Worm (Caenorhabditis elegans) whole organism, L2 larva: ENCODE measurements around the gene K01A11.1.

Experiments
- C34F6.9 ChIP-seq: fragments of 150-350 bp; optimal IDR thresholded peaks from 2 replicates; lab custom pipeline; 2014; ENCODE audit warnings: missing biosample characterization, missing genetic modification characterization
- F13H6.1 ChIP-seq: sonication (generic microtip); optimal IDR thresholded peaks from 2 replicates; lab custom pipeline; 2016; ENCODE audit warnings: missing genetic modification characterization, missing compliant biosample characterization
- R02D3.7 ChIP-seq: fragments of 150-350 bp; optimal IDR thresholded peaks from 2 replicates; lab custom pipeline; 2014; ENCODE audit warnings: missing biosample characterization, missing genetic modification characterization
- Y55F3AM.14 ChIP-seq: fragments of 200-800 bp; sonication (Bioruptor generic); optimal IDR thresholded peaks from 2 replicates; lab custom pipeline; 2018; ENCODE audit warnings: mild to moderate bottlenecking, missing genetic modification characterization, missing compliant biosample characterization
- ZK546.5 ChIP-seq: sonication (generic microtip); optimal IDR thresholded peaks from 2 replicates; lab custom pipeline; 2017; ENCODE audit warnings: missing biosample characterization, missing genetic modification characterization
- alr-1 ChIP-seq: fragments of 150-350 bp; optimal IDR thresholded peaks from 2 replicates; lab custom pipeline; 2014; ENCODE audit warnings: missing biosample characterization, missing genetic modification characterization
- aly-2 ChIP-seq: fragments of 150-350 bp; optimal IDR thresholded peaks from 2 replicates; lab custom pipeline; 2014; ENCODE audit warnings: missing biosample characterization, missing genetic modification characterization
- ama-1 ChIP-seq: fragments of 150-350 bp; optimal IDR thresholded peaks from 2 replicates; lab custom pipeline; 2018; ENCODE audit warnings: inconsistent platforms
- blmp-1 ChIP-seq: sonication (generic microtip); optimal IDR thresholded peaks from 2 replicates; lab custom pipeline; 2017; ENCODE audit warnings: missing genetic modification characterization, mild to moderate bottlenecking, missing compliant biosample characterization, antibody characterized with exemption, moderate library complexity; ENCODE audit not compliant: insufficient read depth
- ceh-16 ChIP-seq: fragments of 150-350 bp; optimal IDR thresholded peaks from 2 replicates; lab custom pipeline; 2014; ENCODE audit warnings: missing biosample characterization, missing genetic modification characterization
- ceh-82 ChIP-seq: fragments of 150-350 bp; optimal IDR thresholded peaks from 2 replicates; lab custom pipeline; 2014; ENCODE audit warnings: missing biosample characterization, missing genetic modification characterization
- crh-2 ChIP-seq: sonication (generic microtip); optimal IDR thresholded peaks from 2 replicates; lab custom pipeline; 2017; ENCODE audit warnings: missing biosample characterization, missing genetic modification characterization
- egl-27 ChIP-seq: sonication (generic microtip); optimal IDR thresholded peaks from 3 replicates; lab custom pipeline; 2017; ENCODE audit warnings: missing biosample characterization, missing genetic modification reagents, missing genetic modification characterization
- elt-1 ChIP-seq: fragments of 150-350 bp; optimal IDR thresholded peaks from 2 replicates; lab custom pipeline; 2014; ENCODE audit warnings: missing biosample characterization, missing genetic modification characterization
- elt-3 ChIP-seq: sonication (generic microtip); optimal IDR thresholded peaks from 2 replicates; lab custom pipeline; 2017; ENCODE audit warnings: missing biosample characterization, missing genetic modification characterization
- fos-1 ChIP-seq: fragments of 150-350 bp; optimal IDR thresholded peaks from 2 replicates; lab custom pipeline; 2014; ENCODE audit warnings: missing biosample characterization, missing genetic modification characterization
- gmeb-1 ChIP-seq: fragments of 150-350 bp; optimal IDR thresholded peaks from 2 replicates; lab custom pipeline; 2014; ENCODE audit warnings: missing biosample characterization, missing genetic modification characterization
- lin-11 ChIP-seq: fragments of 150-350 bp; sonication (generic microtip); optimal IDR thresholded peaks from 2 replicates; lab custom pipeline; 2014; ENCODE audit warnings: missing biosample characterization, missing genetic modification characterization, inconsistent platforms, mixed read lengths
- lin-13 ChIP-seq: fragments of 150-350 bp; optimal IDR thresholded peaks from 2 replicates; lab custom pipeline; 2014; ENCODE audit warnings: missing biosample characterization, missing genetic modification reagents, missing genetic modification characterization
- lin-39 ChIP-seq: fragments of 150-350 bp; optimal IDR thresholded peaks from 2 replicates; lab custom pipeline; 2014; ENCODE audit warnings: missing biosample characterization, missing genetic modification reagents, missing genetic modification characterization
- lsy-2 ChIP-seq, 2 experiments: fragments of 150-350 bp in 1 of 2; sonication (generic microtip) in 1 of 2; optimal IDR thresholded peaks; 2 replicates each; lab custom pipeline; 2014 to 2017; ENCODE audit warnings: missing biosample characterization in 2 of 2, missing genetic modification characterization in 2 of 2
- mab-5 ChIP-seq: fragments of 150-350 bp; optimal IDR thresholded peaks from 2 replicates; lab custom pipeline; 2014; ENCODE audit warnings: missing biosample characterization, missing genetic modification characterization
- mbf-1 ChIP-seq: sonication (generic microtip); optimal IDR thresholded peaks from 2 replicates; lab custom pipeline; 2017; ENCODE audit warnings: missing biosample characterization, missing genetic modification characterization
- nhr-10 ChIP-seq: sonication (generic microtip); optimal IDR thresholded peaks from 2 replicates; lab custom pipeline; 2017; ENCODE audit warnings: missing biosample characterization, missing genetic modification characterization
- nhr-11 ChIP-seq: fragments of 150-350 bp; optimal IDR thresholded peaks from 2 replicates; lab custom pipeline; 2014; ENCODE audit warnings: missing biosample characterization, missing genetic modification characterization
- nhr-12 ChIP-seq: fragments of 150-350 bp; optimal IDR thresholded peaks from 2 replicates; lab custom pipeline; 2014; ENCODE audit warnings: missing biosample characterization, missing genetic modification characterization
- nhr-129 ChIP-seq: fragments of 150-350 bp; optimal IDR thresholded peaks from 2 replicates; lab custom pipeline; 2014; ENCODE audit warnings: missing biosample characterization, missing genetic modification characterization
- nhr-21 ChIP-seq: fragments of 150-350 bp; optimal IDR thresholded peaks from 2 replicates; lab custom pipeline; 2014; ENCODE audit warnings: missing biosample characterization, missing genetic modification characterization
- nhr-25 ChIP-seq: fragments of 150-350 bp; sonication (generic microtip); optimal IDR thresholded peaks from 3 replicates; lab custom pipeline; 2014; ENCODE audit warnings: missing biosample characterization, missing genetic modification characterization
- nhr-77 ChIP-seq: fragments of 150-350 bp; optimal IDR thresholded peaks from 2 replicates; lab custom pipeline; 2014; ENCODE audit warnings: missing biosample characterization, missing genetic modification characterization
- skn-1 ChIP-seq: sonication (generic microtip); optimal IDR thresholded peaks from 2 replicates; lab custom pipeline; 2017; ENCODE audit warnings: missing biosample characterization, missing genetic modification characterization
- sma-3 ChIP-seq: sonication (generic microtip); optimal IDR thresholded peaks from 2 replicates; lab custom pipeline; 2016; ENCODE audit warnings: missing genetic modification reagents, missing genetic modification characterization, missing compliant biosample characterization
- sma-9 ChIP-seq, 2 experiments: fragments of 150-350 bp in 1 of 2; sonication (generic microtip) in 1 of 2; optimal IDR thresholded peaks; 2 replicates each; lab custom pipeline; 2014 to 2016; ENCODE audit warnings: missing genetic modification characterization in 2 of 2, mild to moderate bottlenecking in 1 of 2, missing biosample characterization in 1 of 2, missing compliant biosample characterization in 1 of 2, missing genetic modification reagents in 1 of 2, moderate library complexity in 1 of 2
- snpc-4 ChIP-seq: fragments of 150-350 bp; optimal IDR thresholded peaks from 2 replicates; lab custom pipeline; 2014; ENCODE audit warnings: missing biosample characterization, missing genetic modification characterization
- unc-39 ChIP-seq: fragments of 150-350 bp; optimal IDR thresholded peaks from 2 replicates; lab custom pipeline; 2014; ENCODE audit warnings: missing biosample characterization, missing genetic modification characterization
- unc-55 ChIP-seq: fragments of 150-350 bp; sonication (generic microtip); optimal IDR thresholded peaks from 3 replicates; lab custom pipeline; 2014; ENCODE audit warnings: missing biosample characterization, missing genetic modification reagents, missing genetic modification characterization
- unc-62 ChIP-seq: fragments of 150-350 bp; optimal IDR thresholded peaks from 2 replicates; lab custom pipeline; 2014; ENCODE audit warnings: missing biosample characterization, missing genetic modification reagents, missing genetic modification characterization
- ztf-1 ChIP-seq: fragments of 200-800 bp; sonication (Bioruptor generic); conservative IDR thresholded peaks from 2 replicates; pipeline ENCODE4 v1.3.6; 2022; ENCODE audit warnings: missing genetic modification characterization, missing compliant biosample characterization
- ztf-4 ChIP-seq: fragments of 150-350 bp; optimal IDR thresholded peaks from 2 replicates; lab custom pipeline; 2014; ENCODE audit warnings: missing biosample characterization, missing genetic modification characterization

Gene K01A11.1

ce11 chrIII:3395874-3396467, 35.3 kb downstream of the K01A11.1 start, which contains the start of gene cri-3:
Gene cri-3 (plus strand): TSS chrIII:3396355.
- TF ChIP-seq unc-55 (GFP tag; lab: Kevin White, UChicago), result peak; percentile 55
- peak; percentile 32 for TF ChIP-seq nhr-129 (tag; lab: Kevin White, UChicago)
- no peak for TF ChIP-seq nhr-12 (tag; lab: Kevin White, UChicago)
- TF ChIP-seq gmeb-1 (tag; lab: Kevin White, UChicago), result peak; percentile 40
- no peak for TF ChIP-seq nhr-11 (tag; lab: Kevin White, UChicago)
- TF ChIP-seq crh-2 (tag; lab: Kevin White, UChicago), result peak; percentile 26
- TF ChIP-seq lsy-2 (tag; optimal IDR thresholded peaks at IDR 0.05; lab: Kevin White, UChicago), result peak in 1 of 2 experiments; percentile 41
- peak; percentile 56 for TF ChIP-seq C34F6.9 (tag; lab: Kevin White, UChicago)

ce11 chrIII:3395112-3395511, 36.2 kb downstream of the K01A11.1 start:
- no peak for TF ChIP-seq ztf-1 (GFP tag; lab: Robert Waterston, UW)
- no peak for TF ChIP-seq nhr-77 (tag; lab: Kevin White, UChicago)
- TF ChIP-seq nhr-11 (tag; lab: Kevin White, UChicago), result no peak
- TF ChIP-seq crh-2 (tag; lab: Kevin White, UChicago), result no peak
- no peak for TF ChIP-seq nhr-25 (tag; lab: Kevin White, UChicago)
- no peak for TF ChIP-seq mab-5 (tag; lab: Kevin White, UChicago)
- no peak for TF ChIP-seq lin-39 (tag; lab: Kevin White, UChicago)
- no peak for TF ChIP-seq ZK546.5 (tag; lab: Kevin White, UChicago)
- TF ChIP-seq nhr-10, result no peak
- no peak for TF ChIP-seq ama-1 (lab: Kevin White, UChicago)
- no peak for TF ChIP-seq F13H6.1 (tag; lab: Kevin White, UChicago)
- TF ChIP-seq snpc-4 (tag; lab: Kevin White, UChicago), result no peak
- TF ChIP-seq egl-27 (tag; lab: Kevin White, UChicago), result no peak
- TF ChIP-seq, all 48 proteins: peak for 0

- TF ChIP-seq mab-5 (tag; lab: Kevin White, UChicago) (no peak), lin-39 (tag; lab: Kevin White, UChicago) (no peak), C34F6.9 (tag; lab: Kevin White, UChicago) (no peak), unc-62 (no peak)
Observed at ce11 chrIII:3393687-3394086, 37.6 kb downstream of the K01A11.1 start, which contains the start of gene mlc-4. Gene mlc-4 (minus strand): TSS chrIII:3393787.

ce11 chrIII:3390144-3390543, 41.1 kb downstream of the K01A11.1 start:
- no peak for TF ChIP-seq nhr-21 (tag; lab: Kevin White, UChicago)
- no peak for TF ChIP-seq lin-11 (tag; lab: Kevin White, UChicago)
- no peak for TF ChIP-seq gmeb-1 (tag; lab: Kevin White, UChicago)
- TF ChIP-seq sma-3 (GFP tag; lab: Kevin White, UChicago), result no peak
- no peak for TF ChIP-seq ceh-16
- TF ChIP-seq skn-1 (tag; lab: Kevin White, UChicago), result no peak
- TF ChIP-seq nhr-129 (tag; lab: Kevin White, UChicago), result no peak
- TF ChIP-seq ama-1 (lab: Kevin White, UChicago), result no peak
- no peak for TF ChIP-seq snpc-4 (tag; lab: Kevin White, UChicago)
- TF ChIP-seq nhr-25 (tag; lab: Kevin White, UChicago), result no peak
- TF ChIP-seq elt-1, result no peak
- no peak for TF ChIP-seq ztf-1 (GFP tag; lab: Robert Waterston, UW)
- no peak for TF ChIP-seq R02D3.7 (tag; lab: Kevin White, UChicago)
- TF ChIP-seq crh-2 (tag; lab: Kevin White, UChicago), result no peak
- no peak for TF ChIP-seq blmp-1 (tag; lab: Kevin White, UChicago)
- no peak for TF ChIP-seq unc-55 (GFP tag; lab: Kevin White, UChicago)
- no peak for TF ChIP-seq mbf-1
- TF ChIP-seq nhr-12 (tag; lab: Kevin White, UChicago), result no peak
- no peak for TF ChIP-seq elt-3 (tag; lab: Kevin White, UChicago)
- TF ChIP-seq lsy-2 (tag; optimal IDR thresholded peaks at IDR 0.05; lab: Kevin White, UChicago), result no peak

- TF ChIP-seq lin-13 (GFP tag; lab: Kevin White, UChicago) (peak; percentile 56), Y55F3AM.14 (GFP tag; lab: Kevin White, UChicago) (no peak), gmeb-1 (tag; lab: Kevin White, UChicago) (peak; percentile 53), unc-55 (GFP tag; lab: Kevin White, UChicago) (peak; percentile 73), ama-1 (lab: Kevin White, UChicago) (no peak), egl-27 (tag; lab: Kevin White, UChicago) (peak; percentile 50), C34F6.9 (tag; lab: Kevin White, UChicago) (peak; percentile 63), alr-1 (tag; lab: Kevin White, UChicago) (no peak), sma-9 (GFP tag; optimal IDR thresholded peaks at IDR 0.05; lab: Kevin White, UChicago) (peak; percentile 3), sma-9 (tag; optimal IDR thresholded peaks at IDR 0.05; lab: Kevin White, UChicago) (no peak), lsy-2 (tag; optimal IDR thresholded peaks at IDR 0.05; lab: Kevin White, UChicago) (peak; percentile 22 to 56), nhr-77 (tag; lab: Kevin White, UChicago) (no peak), crh-2 (tag; lab: Kevin White, UChicago) (peak; percentile 71), unc-39 (tag; lab: Kevin White, UChicago) (no peak), fos-1 (tag; lab: Kevin White, UChicago) (peak; percentile 70), sma-3 (GFP tag; lab: Kevin White, UChicago) (peak; percentile 51), nhr-11 (tag; lab: Kevin White, UChicago) (no peak), lin-39 (tag; lab: Kevin White, UChicago) (no peak), nhr-129 (tag; lab: Kevin White, UChicago) (peak; percentile 57), F13H6.1 (tag; lab: Kevin White, UChicago) (peak; percentile 60), ceh-82 (tag; lab: Kevin White, UChicago) (no peak), ztf-4 (tag; lab: Kevin White, UChicago) (peak; percentile 28), aly-2 (tag; lab: Kevin White, UChicago) (no peak), unc-62 (no peak)
Observed at ce11 chrIII:3389426-3390020, 41.8 kb downstream of the K01A11.1 start, which contains the start of the genes elmd-1 and hecw-1. Gene elmd-1 (plus strand): TSS chrIII:3389919. Gene hecw-1 (minus strand): TSS chrIII:3389970.
